Worm (Caenorhabditis elegans) whole organism, L3 larva: ENCODE results near the gene vkmt-1.
A peak's percentile ranks its signal among the peaks of the same experiment; 100 is the strongest.
"Not testable (repeated sequence)": the region's sequence is repeated elsewhere in the genome, so short reads cannot be mapped to it uniquely, and the experiment has no call there.

Experiments used
- ceh-16 ChIP-seq: sonication (generic microtip); optimal IDR thresholded peaks from 2 replicates; lab custom pipeline; 2017; ENCODE audit warnings: missing biosample characterization, missing genetic modification characterization
- ceh-28 ChIP-seq: fragments of 150-350 bp; optimal IDR thresholded peaks from 2 replicates; lab custom pipeline; 2014; ENCODE audit warnings: missing biosample characterization, missing genetic modification reagents, missing genetic modification characterization
- egl-27 ChIP-seq: sonication (generic microtip); optimal IDR thresholded peaks from 4 replicates; lab custom pipeline; 2017; ENCODE audit warnings: missing biosample characterization, missing genetic modification reagents, missing genetic modification characterization
- egl-5 ChIP-seq: fragments of 150-350 bp; optimal IDR thresholded peaks from 2 replicates; lab custom pipeline; 2017; ENCODE audit warnings: missing biosample characterization, missing genetic modification reagents, missing genetic modification characterization, inconsistent platforms
- elt-1 ChIP-seq: fragments of 150-350 bp; optimal IDR thresholded peaks from 2 replicates; lab custom pipeline; 2014; ENCODE audit warnings: missing biosample characterization, missing genetic modification characterization
- elt-2 ChIP-seq: sonication (generic microtip); optimal IDR thresholded peaks from 2 replicates; lab custom pipeline; 2016; ENCODE audit warnings: missing genetic modification reagents, mild to moderate bottlenecking, missing genetic modification characterization, missing compliant biosample characterization
- elt-3 ChIP-seq, 3 experiments: fragments of 150-350 bp in 1 of 3; sonication (generic microtip) in 2 of 3; optimal IDR thresholded peaks; 2 replicates in 2 of 3; 4 replicates in 1 of 3; lab custom pipeline; 2014 to 2017; ENCODE audit warnings: missing biosample characterization in 3 of 3, missing genetic modification characterization in 3 of 3
- eor-1 ChIP-seq, 2 experiments: fragments of 150-350 bp; optimal IDR thresholded peaks; 2 replicates each; lab custom pipeline; 2014 to 2018; ENCODE audit warnings: missing biosample characterization in 2 of 2, missing genetic modification characterization in 2 of 2
- fkh-2 ChIP-seq: fragments of 150-350 bp; optimal IDR thresholded peaks from 2 replicates; lab custom pipeline; 2014; ENCODE audit warnings: missing biosample characterization, missing genetic modification reagents, missing genetic modification characterization
- lin-15B ChIP-seq: fragments of 150-350 bp; optimal IDR thresholded peaks from 2 replicates; lab custom pipeline; 2014; ENCODE audit warnings: missing biosample characterization, missing genetic modification characterization
- lin-39 ChIP-seq: fragments of 150-350 bp; optimal IDR thresholded peaks from 2 replicates; lab custom pipeline; 2018; ENCODE audit warnings: missing biosample characterization, missing genetic modification reagents, missing genetic modification characterization
- mdl-1 ChIP-seq: fragments of 150-350 bp; optimal IDR thresholded peaks from 2 replicates; lab custom pipeline; 2014; ENCODE audit warnings: missing biosample characterization, missing genetic modification characterization
- mml-1 ChIP-seq: fragments of 150-350 bp; sonication (generic microtip); optimal IDR thresholded peaks from 3 replicates; lab custom pipeline; 2014; ENCODE audit warnings: missing biosample characterization, missing genetic modification characterization
- nfya-1 ChIP-seq: sonication (generic microtip); optimal IDR thresholded peaks from 2 replicates; lab custom pipeline; 2017; ENCODE audit warnings: missing genetic modification characterization, mild to moderate bottlenecking, missing compliant biosample characterization, antibody characterized with exemption, moderate library complexity; ENCODE audit not compliant: insufficient read depth
- nhr-12 ChIP-seq: fragments of 150-350 bp; optimal IDR thresholded peaks from 2 replicates; lab custom pipeline; 2014; ENCODE audit warnings: missing biosample characterization, missing genetic modification characterization
- nhr-23 ChIP-seq: fragments of 150-350 bp; optimal IDR thresholded peaks from 2 replicates; lab custom pipeline; 2014; ENCODE audit warnings: missing biosample characterization, missing genetic modification reagents, missing genetic modification characterization
- nhr-28 ChIP-seq: fragments of 150-350 bp; optimal IDR thresholded peaks from 2 replicates; lab custom pipeline; 2014; ENCODE audit warnings: missing biosample characterization, missing genetic modification characterization
- nhr-67 ChIP-seq: fragments of 150-350 bp; optimal IDR thresholded peaks from 2 replicates; lab custom pipeline; 2014; ENCODE audit warnings: missing biosample characterization, missing genetic modification characterization
- pha-4 ChIP-seq: fragments of 150-350 bp; optimal IDR thresholded peaks from 2 replicates; lab custom pipeline; 2014; ENCODE audit warnings: missing biosample characterization, missing genetic modification reagents, missing genetic modification characterization
- pqm-1 ChIP-seq: fragments of 150-350 bp; optimal IDR thresholded peaks from 2 replicates; lab custom pipeline; 2017; ENCODE audit warnings: missing biosample characterization, missing genetic modification characterization, inconsistent platforms
- sea-2 ChIP-seq: fragments of 150-350 bp; sonication (generic microtip); optimal IDR thresholded peaks from 4 replicates; lab custom pipeline; 2014; ENCODE audit warnings: missing biosample characterization, missing genetic modification reagents, missing genetic modification characterization
- skn-1 ChIP-seq: fragments of 150-350 bp; optimal IDR thresholded peaks from 2 replicates; lab custom pipeline; 2014; ENCODE audit warnings: missing biosample characterization, missing genetic modification characterization
- snpc-4 ChIP-seq: fragments of 150-350 bp; optimal IDR thresholded peaks from 2 replicates; lab custom pipeline; 2014; ENCODE audit warnings: missing biosample characterization, missing genetic modification characterization
- tbx-2 ChIP-seq: sonication (generic microtip); optimal IDR thresholded peaks from 2 replicates; lab custom pipeline; 2016; ENCODE audit warnings: mild to moderate bottlenecking, missing genetic modification characterization, missing compliant biosample characterization
- unc-62 ChIP-seq: fragments of 150-350 bp; sonication (generic microtip); optimal IDR thresholded peaks from 4 replicates; lab custom pipeline; 2014; ENCODE audit warnings: missing biosample characterization, missing genetic modification reagents, missing genetic modification characterization
- zag-1 ChIP-seq: fragments of 150-350 bp; optimal IDR thresholded peaks from 2 replicates; lab custom pipeline; 2014; ENCODE audit warnings: missing biosample characterization, missing genetic modification characterization

vkmt-1 gene

DNA sequence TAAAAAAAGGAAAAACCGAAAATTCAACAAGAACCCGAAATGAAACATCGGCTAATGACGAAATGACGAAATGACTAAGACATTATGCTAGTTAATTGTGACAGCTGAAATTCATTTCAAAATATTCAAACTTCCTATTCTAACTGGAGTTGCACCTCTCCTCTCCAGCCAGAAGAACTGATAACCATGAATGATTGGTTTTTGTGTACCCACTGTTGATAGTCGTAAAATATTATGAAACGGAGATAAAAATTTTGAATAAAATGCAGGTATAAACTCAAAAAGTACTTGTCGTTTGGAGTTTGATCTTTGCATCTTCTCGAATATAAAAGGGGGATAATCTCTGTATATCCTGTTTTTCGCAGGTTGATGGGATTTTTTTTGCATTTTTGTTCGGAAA lies 24.4 kb downstream of the vkmt-1 start:
- TF ChIP-seq pqm-1 (tag; lab: Kevin White, UChicago) (peak; percentile 55), elt-2 (tag; lab: Kevin White, UChicago) (peak; percentile 76), mml-1 (tag; lab: Kevin White, UChicago) (no peak), fkh-2 (tag; lab: Kevin White, UChicago) (no peak), pha-4 (tag; lab: Kevin White, UChicago) (peak; percentile 16)
- TF ChIP-seq, all 47 proteins: peak for 3

DNA sequence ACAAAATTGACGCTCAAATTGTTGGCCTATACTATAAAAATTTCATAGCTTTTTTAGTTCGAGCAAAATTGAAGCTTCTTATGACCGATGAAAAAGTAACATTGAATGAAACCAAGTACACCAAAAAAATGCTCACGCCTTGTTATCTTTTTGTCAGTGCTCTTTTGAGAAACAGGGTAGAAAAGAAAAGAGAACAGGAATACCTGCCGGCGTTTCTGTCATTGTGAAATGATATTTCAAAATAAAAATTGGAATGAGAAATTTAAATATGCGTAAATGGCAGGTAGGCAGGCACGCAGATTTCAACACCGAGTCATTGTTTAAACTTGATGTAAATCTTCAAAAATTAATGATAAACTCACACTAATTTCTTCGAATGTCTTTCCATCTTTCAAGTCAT lies 26.2 kb downstream of the vkmt-1 start:
- TF ChIP-seq elt-2 (tag; lab: Kevin White, UChicago): peak; percentile 17
- TF ChIP-seq mml-1 (tag; lab: Kevin White, UChicago): no peak
- TF ChIP-seq nhr-12 (tag; lab: Kevin White, UChicago): no peak

DNA sequence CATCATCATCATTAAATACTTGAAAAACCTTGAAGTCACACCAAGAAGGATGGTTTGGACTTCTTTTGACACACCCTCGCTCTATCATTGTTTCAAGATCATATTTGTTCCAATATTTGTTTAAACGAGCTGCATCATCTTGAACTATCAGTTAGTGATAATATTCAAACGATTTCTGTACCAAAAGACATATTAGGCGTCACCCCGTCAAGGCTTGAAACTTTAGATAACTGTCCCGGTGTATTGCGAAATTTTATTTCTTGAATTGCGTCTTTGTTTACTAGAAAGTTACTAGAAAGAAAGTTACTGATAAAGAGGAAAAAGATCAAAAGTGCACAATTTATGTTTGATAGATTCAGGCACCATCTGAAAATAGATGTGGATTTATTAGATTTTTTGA lies 27.4 kb downstream of the vkmt-1 start:
- no peak for TF ChIP-seq tbx-2 (tag; lab: Kevin White, UChicago)
- TF ChIP-seq pha-4 (tag; lab: Kevin White, UChicago): peak; percentile 73
- TF ChIP-seq eor-1 (tag; optimal IDR thresholded peaks at IDR 0.05; lab: Kevin White, UChicago): no peak
- no peak for TF ChIP-seq elt-1
- no peak for TF ChIP-seq lin-15B (tag; lab: Kevin White, UChicago)
- no peak for TF ChIP-seq lin-39 (tag; lab: Kevin White, UChicago)
- no peak for TF ChIP-seq unc-62
- peak; percentile 1 for TF ChIP-seq skn-1
- no peak for TF ChIP-seq nhr-23 (tag; lab: Kevin White, UChicago)
- TF ChIP-seq pqm-1 (tag; lab: Kevin White, UChicago): peak; percentile 78
- peak; percentile 87 for TF ChIP-seq elt-2 (tag; lab: Kevin White, UChicago)
- TF ChIP-seq nfya-1 (tag; lab: Kevin White, UChicago): no peak
- no peak for TF ChIP-seq mdl-1 (tag; lab: Kevin White, UChicago)
- no peak for TF ChIP-seq zag-1 (tag; lab: Kevin White, UChicago)
- no peak for TF ChIP-seq egl-27 (tag; lab: Kevin White, UChicago)
- TF ChIP-seq fkh-2 (tag; lab: Kevin White, UChicago): no peak

DNA sequence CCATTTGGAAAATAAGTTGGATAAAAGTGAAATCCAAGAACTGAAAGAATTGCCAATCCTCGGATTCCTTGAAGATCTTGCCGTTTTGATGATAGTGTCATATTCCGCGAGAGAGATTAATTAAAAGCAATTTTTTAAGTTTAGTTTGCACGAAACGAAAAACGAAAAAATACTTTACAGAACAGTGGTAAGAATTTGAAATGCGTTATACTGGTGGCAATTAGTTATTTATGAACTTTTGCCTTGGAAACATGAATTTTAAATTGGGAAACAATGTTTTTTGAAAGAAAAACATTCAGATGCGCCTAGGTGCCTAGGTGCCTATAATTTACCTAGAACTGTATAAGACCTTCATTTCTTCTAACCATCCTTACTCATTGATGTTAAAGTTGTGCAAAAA lies 29.2 kb downstream of the vkmt-1 start, which contains the start of gene oac-57:
Gene oac-57 (minus strand): TSS at position 101 of the 400 bp plus-strand sequence.
- TF ChIP-seq elt-3 (tag; optimal IDR thresholded peaks at IDR 0.05; lab: Kevin White, UChicago): no peak

DNA sequence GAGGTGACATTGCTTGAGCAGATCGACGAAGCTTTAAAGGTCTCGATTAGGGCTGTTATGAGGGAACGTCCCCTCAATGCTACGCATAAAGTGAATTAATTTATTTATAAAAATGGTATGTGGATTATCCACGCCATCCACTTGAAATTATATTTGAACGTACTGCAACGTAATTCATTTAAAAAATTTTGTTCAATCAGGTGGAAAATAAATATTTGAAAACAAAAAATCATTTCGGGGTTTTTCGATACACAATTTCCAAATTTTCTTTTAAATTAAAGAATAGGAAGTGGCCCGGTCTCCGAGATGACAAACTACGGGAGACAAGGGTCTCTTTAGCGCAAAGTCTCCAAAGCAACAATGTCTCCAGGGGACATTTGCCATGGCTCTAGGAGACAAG lies 33.1 kb downstream of the vkmt-1 start, which contains the start of gene oac-58:
Gene oac-58 (minus strand): TSS at position 101 of the 400 bp plus-strand sequence.
- no peak for TF ChIP-seq ceh-28
- TF ChIP-seq sea-2 (GFP tag; lab: Kevin White, UChicago): no peak
- no peak for TF ChIP-seq nhr-28
- TF ChIP-seq fkh-2 (tag; lab: Kevin White, UChicago): no peak
- no peak for TF ChIP-seq egl-5 (tag; lab: Kevin White, UChicago)
- no peak for TF ChIP-seq nhr-67 (tag; lab: Kevin White, UChicago)
- no peak for TF ChIP-seq mml-1 (tag; lab: Kevin White, UChicago)
- TF ChIP-seq ceh-16 (tag; lab: Kevin White, UChicago): no peak
- TF ChIP-seq elt-2 (tag; lab: Kevin White, UChicago): no peak
- TF ChIP-seq snpc-4 (tag; lab: Kevin White, UChicago): no peak
- TF ChIP-seq, all 47 proteins: peak for 0

DNA sequence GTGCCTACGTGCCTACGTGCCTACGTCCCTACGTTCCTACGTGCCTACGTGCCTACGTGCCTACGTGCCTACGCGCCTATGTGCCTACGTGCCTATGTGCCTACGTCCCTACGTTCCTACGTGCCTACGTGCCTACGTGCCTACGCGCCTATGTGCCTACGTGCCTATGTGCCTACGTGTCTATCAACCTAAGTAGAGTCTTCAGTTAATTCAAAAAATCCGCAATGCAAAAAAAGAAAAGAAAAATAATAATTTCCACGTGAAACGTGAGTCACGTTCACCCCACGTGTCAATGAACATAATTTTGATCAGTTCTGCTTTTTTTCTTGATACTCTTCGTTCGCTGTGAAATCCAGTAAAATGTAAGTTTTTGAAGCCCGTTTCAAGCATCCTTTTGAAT lies 48.4 kb downstream of the vkmt-1 start, which contains the start of gene F19B6.3:
Gene F19B6.3 (plus strand): TSS at position 301 of the 400 bp plus-strand sequence.
- not testable (repeated sequence) for TF ChIP-seq mml-1 (tag; lab: Kevin White, UChicago); lin-39 (tag; lab: Kevin White, UChicago); sea-2 (GFP tag; lab: Kevin White, UChicago)
- TF ChIP-seq, all 47 proteins: peak for 0; not testable (repeated sequence) for 47
